Worm (Caenorhabditis elegans) whole organism, late embryonic: ENCODE measurements around the gene nhr-153.

Experiments used
- T23F11.4 ChIP-seq: fragments of 200-800 bp; sonication (Bioruptor generic); optimal IDR thresholded peaks from 2 replicates; lab custom pipeline; 2018; ENCODE audit warnings: mild to moderate bottlenecking, missing genetic modification characterization, missing compliant biosample characterization
- Y22D7AL.16 ChIP-seq: sonication (generic microtip); optimal IDR thresholded peaks from 2 replicates; lab custom pipeline; 2016; ENCODE audit warnings: missing genetic modification characterization, missing compliant biosample characterization
- ahr-1 ChIP-seq: sonication (generic microtip); optimal IDR thresholded peaks from 2 replicates; lab custom pipeline; 2016; ENCODE audit warnings: missing genetic modification characterization, missing compliant biosample characterization
- ama-1 ChIP-seq: fragments of 150-350 bp; optimal IDR thresholded peaks from 2 replicates; lab custom pipeline; 2014
- ceh-14 ChIP-seq: sonication (generic microtip); optimal IDR thresholded peaks from 2 replicates; lab custom pipeline; 2016; ENCODE audit warnings: missing genotype, missing genetic modification characterization, missing compliant biosample characterization
- ceh-2 ChIP-seq: sonication (generic microtip); optimal IDR thresholded peaks from 2 replicates; lab custom pipeline; 2016; ENCODE audit warnings: missing genotype, missing genetic modification characterization, missing compliant biosample characterization
- ceh-22 ChIP-seq: sonication (generic microtip); optimal IDR thresholded peaks from 2 replicates; lab custom pipeline; 2017; ENCODE audit warnings: missing biosample characterization, missing genetic modification characterization
- ceh-30 ChIP-seq: fragments of 150-350 bp; optimal IDR thresholded peaks from 2 replicates; lab custom pipeline; 2014; ENCODE audit warnings: missing biosample characterization, missing genetic modification characterization
- ceh-31 ChIP-seq: sonication (generic microtip); optimal IDR thresholded peaks from 2 replicates; lab custom pipeline; 2016; ENCODE audit warnings: missing genetic modification characterization, missing compliant biosample characterization
- ceh-34 ChIP-seq: sonication (generic microtip); optimal IDR thresholded peaks from 2 replicates; lab custom pipeline; 2016; ENCODE audit warnings: mild to moderate bottlenecking, missing genetic modification characterization, missing compliant biosample characterization
- ceh-48 ChIP-seq: sonication (generic microtip); optimal IDR thresholded peaks from 2 replicates; lab custom pipeline; 2016; ENCODE audit warnings: missing genetic modification characterization, inconsistent platforms, missing compliant biosample characterization
- ceh-6 ChIP-seq: fragments of 200-800 bp; sonication (Bioruptor generic); optimal IDR thresholded peaks from 2 replicates; lab custom pipeline; 2018; ENCODE audit warnings: mild to moderate bottlenecking, missing genetic modification characterization, missing compliant biosample characterization
- che-1 ChIP-seq: sonication (generic microtip); optimal IDR thresholded peaks from 2 replicates; lab custom pipeline; 2016; ENCODE audit warnings: mild to moderate bottlenecking, missing genetic modification characterization, missing compliant biosample characterization
- dve-1 ChIP-seq: sonication (generic microtip); optimal IDR thresholded peaks from 2 replicates; lab custom pipeline; 2017; ENCODE audit warnings: antibody characterized with exemption, mild to moderate bottlenecking, missing genetic modification characterization, missing compliant biosample characterization
- elt-2 ChIP-seq: sonication (generic microtip); optimal IDR thresholded peaks from 2 replicates; lab custom pipeline; 2016; ENCODE audit warnings: missing genetic modification reagents, missing genetic modification characterization, missing compliant biosample characterization
- eyg-1 ChIP-seq: sonication (generic microtip); optimal IDR thresholded peaks from 2 replicates; lab custom pipeline; 2016; ENCODE audit warnings: missing genotype, missing genetic modification characterization, missing compliant biosample characterization
- fkh-6 ChIP-seq: sonication (generic microtip); optimal IDR thresholded peaks from 2 replicates; lab custom pipeline; 2016; ENCODE audit warnings: missing genetic modification characterization, missing compliant biosample characterization
- hlh-13 ChIP-seq: fragments of 200-800 bp; sonication (Bioruptor generic); optimal IDR thresholded peaks from 2 replicates; lab custom pipeline; 2018; ENCODE audit warnings: mild to moderate bottlenecking, missing genetic modification characterization, missing compliant biosample characterization
- hlh-30 ChIP-seq: sonication (generic microtip); optimal IDR thresholded peaks from 2 replicates; lab custom pipeline; 2017; ENCODE audit warnings: antibody characterized with exemption, missing genetic modification characterization, missing compliant biosample characterization; ENCODE audit not compliant: insufficient read depth
- lim-6 ChIP-seq: sonication (generic microtip); optimal IDR thresholded peaks from 2 replicates; lab custom pipeline; 2016; ENCODE audit warnings: missing genetic modification characterization, missing compliant biosample characterization
- npax-4 ChIP-seq: sonication (generic microtip); optimal IDR thresholded peaks from 2 replicates; lab custom pipeline; 2016; ENCODE audit warnings: missing genetic modification characterization, missing compliant biosample characterization
- pag-3 ChIP-seq: sonication (generic microtip); optimal IDR thresholded peaks from 2 replicates; lab custom pipeline; 2016; ENCODE audit warnings: missing compliant biosample characterization, missing genetic modification characterization, borderline replicate concordance
- pat-9 ChIP-seq: fragments of 200-800 bp; sonication (Bioruptor generic); optimal IDR thresholded peaks from 2 replicates; lab custom pipeline; 2018; ENCODE audit warnings: mild to moderate bottlenecking, missing genetic modification characterization, moderate library complexity, missing compliant biosample characterization
- pax-1 ChIP-seq: fragments of 150-350 bp; optimal IDR thresholded peaks from 2 replicates; lab custom pipeline; 2014; ENCODE audit warnings: missing biosample characterization, missing genetic modification characterization
- pha-4 ChIP-seq: fragments of 150-350 bp; optimal IDR thresholded peaks from 2 replicates; lab custom pipeline; 2018; ENCODE audit warnings: missing biosample characterization, missing genetic modification reagents, missing genetic modification characterization
- rnt-1 ChIP-seq: sonication (generic microtip); optimal IDR thresholded peaks from 2 replicates; lab custom pipeline; 2016; ENCODE audit warnings: missing genetic modification characterization, missing compliant biosample characterization
- sdc-2 ChIP-seq: sonication (generic microtip); optimal IDR thresholded peaks from 2 replicates; lab custom pipeline; 2016; ENCODE audit warnings: missing genotype, missing genetic modification characterization, missing compliant biosample characterization
- sox-2 ChIP-seq: fragments of 200-800 bp; sonication (Bioruptor generic); IDR thresholded peaks from 2 replicates; pipeline ENCODE4 v1.3.6; 2022; ENCODE audit warnings: missing genetic modification reagents, missing genetic modification characterization, missing compliant biosample characterization
- syd-9 ChIP-seq: sonication (generic microtip); optimal IDR thresholded peaks from 2 replicates; lab custom pipeline; 2016; ENCODE audit warnings: mild to moderate bottlenecking, missing genetic modification characterization, moderate library complexity, missing compliant biosample characterization
- tbx-2 ChIP-seq: sonication (generic microtip); optimal IDR thresholded peaks from 2 replicates; lab custom pipeline; 2016; ENCODE audit warnings: missing genetic modification characterization, missing compliant biosample characterization
- tbx-7 ChIP-seq: sonication (generic microtip); optimal IDR thresholded peaks from 2 replicates; lab custom pipeline; 2016; ENCODE audit warnings: missing genotype, missing genetic modification characterization, missing compliant biosample characterization
- ttx-3 ChIP-seq: sonication (generic microtip); optimal IDR thresholded peaks from 2 replicates; lab custom pipeline; 2016; ENCODE audit warnings: missing genetic modification reagents, missing genetic modification characterization, missing compliant biosample characterization
- unc-3 ChIP-seq, 2 experiments: fragments of 200-800 bp in 1 of 2; sonication (Bioruptor generic) in 1 of 2; sonication (generic microtip) in 1 of 2; conservative IDR thresholded peaks in 1 of 2; optimal IDR thresholded peaks in 1 of 2; 2 replicates each; pipeline versions ENCODE4 v1.3.6 to Lab custom; 2016 to 2022; ENCODE audit warnings: missing compliant biosample characterization in 2 of 2, missing genetic modification characterization in 2 of 2, missing genetic modification reagents in 1 of 2
- unc-55 ChIP-seq: sonication (generic microtip); optimal IDR thresholded peaks from 2 replicates; lab custom pipeline; 2017; ENCODE audit warnings: missing biosample characterization, missing genetic modification reagents, missing genetic modification characterization
- zip-5 ChIP-seq: sonication (generic microtip); optimal IDR thresholded peaks from 2 replicates; lab custom pipeline; 2016; ENCODE audit warnings: missing genetic modification characterization, missing compliant biosample characterization

The nhr-153 gene

DNA sequence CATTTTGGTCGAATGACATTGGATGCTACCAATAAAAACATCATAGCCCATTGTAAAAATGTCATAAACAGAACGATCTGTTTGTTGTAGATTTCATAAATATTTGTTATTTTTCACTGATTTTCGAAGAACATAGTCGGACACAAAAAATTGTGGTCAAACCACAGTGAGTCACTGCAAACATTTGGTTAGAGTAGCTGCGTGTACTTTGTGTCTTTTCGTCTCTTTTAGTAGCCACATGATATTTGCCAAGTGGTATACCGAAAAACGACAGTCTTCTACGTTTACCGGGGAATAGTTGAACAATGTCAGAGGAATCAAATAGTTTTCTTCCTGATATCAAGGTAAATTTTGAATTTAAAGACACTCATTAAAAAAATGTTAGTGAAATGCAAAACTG is 12.3 kb upstream of the nhr-153 start, which contains the start of gene nhr-206:
Gene nhr-206, plus strand, starts transcription at position 248 of the 400 bp plus-strand sequence.
- TF ChIP-seq che-1 (tag; lab: Kevin White, UChicago) = no peak
- TF ChIP-seq syd-9 = no peak
- TF ChIP-seq pha-4 (tag; lab: Kevin White, UChicago) = no peak
- TF ChIP-seq tbx-7 (tag; lab: Kevin White, UChicago) = no peak
- no peak for TF ChIP-seq eyg-1
- TF ChIP-seq sdc-2 (tag; lab: Kevin White, UChicago) = no peak
- TF ChIP-seq unc-55 = no peak
- no peak for TF ChIP-seq tbx-2 (tag; lab: Kevin White, UChicago)
- no peak for TF ChIP-seq ceh-22 (tag; lab: Kevin White, UChicago)
- TF ChIP-seq pat-9 (tag; lab: Kevin White, UChicago) = no peak
- TF ChIP-seq ceh-48 (tag; lab: Kevin White, UChicago) = no peak
- no peak for TF ChIP-seq rnt-1 (tag; lab: Kevin White, UChicago)
- TF ChIP-seq lim-6 = no peak
- no peak for TF ChIP-seq ceh-30 (tag; lab: Kevin White, UChicago)

DNA sequence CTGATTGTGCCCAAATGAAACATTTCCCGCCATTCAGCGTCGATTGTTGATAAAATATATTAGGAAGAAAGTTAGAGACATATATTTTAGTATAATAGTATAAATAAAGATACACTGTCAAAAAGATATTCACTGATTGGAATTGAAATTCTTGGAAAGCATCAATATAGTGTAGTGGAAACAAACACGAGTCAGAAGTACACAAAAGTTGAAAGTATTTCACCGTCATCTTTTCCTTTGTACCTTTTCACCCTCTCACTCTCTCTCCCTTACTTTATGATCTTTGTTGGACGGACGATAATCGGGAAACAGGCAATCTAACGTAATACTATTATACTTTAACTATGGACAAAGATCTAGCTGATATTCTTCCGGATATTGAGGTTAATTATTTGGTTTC is 10.0 kb upstream of the nhr-153 start, which contains the start of gene nhr-208:
Gene nhr-208, plus strand, starts transcription at position 288 of the 400 bp plus-strand sequence.
- TF ChIP-seq fkh-6 (tag; lab: Kevin White, UChicago) = no peak

DNA sequence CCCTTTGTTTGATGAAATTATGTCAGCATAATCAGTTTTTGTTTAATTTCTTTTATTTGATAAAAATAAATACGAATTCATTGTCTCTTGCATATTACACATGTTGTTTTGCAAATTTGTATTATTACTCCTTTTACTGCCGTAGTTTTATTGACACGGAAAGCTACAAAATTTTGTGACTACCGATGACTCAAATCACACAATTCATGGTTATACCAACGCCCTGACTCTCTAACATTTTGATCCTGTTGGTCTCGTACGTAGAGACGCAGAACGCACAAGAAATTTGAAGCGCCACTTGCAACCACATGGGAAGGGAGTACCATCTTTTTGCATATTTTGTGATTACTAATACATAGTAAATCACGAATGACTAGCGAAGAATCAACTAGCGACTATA is 8.2 kb upstream of the nhr-153 start, which contains the start of gene nhr-207:
Gene nhr-207, plus strand, starts transcription at position 282 of the 400 bp plus-strand sequence.
- TF ChIP-seq elt-2 (tag; lab: Kevin White, UChicago) (no peak), unc-3 (GFP tag; conservative IDR thresholded peaks at IDR 0.05; lab: Robert Waterston, UW) (no peak), unc-3 (tag; optimal IDR thresholded peaks at IDR 0.05; lab: Kevin White, UChicago) (no peak), dve-1 (tag; lab: Kevin White, UChicago) (no peak), pat-9 (tag; lab: Kevin White, UChicago) (no peak), npax-4 (tag; lab: Kevin White, UChicago) (no peak)

DNA sequence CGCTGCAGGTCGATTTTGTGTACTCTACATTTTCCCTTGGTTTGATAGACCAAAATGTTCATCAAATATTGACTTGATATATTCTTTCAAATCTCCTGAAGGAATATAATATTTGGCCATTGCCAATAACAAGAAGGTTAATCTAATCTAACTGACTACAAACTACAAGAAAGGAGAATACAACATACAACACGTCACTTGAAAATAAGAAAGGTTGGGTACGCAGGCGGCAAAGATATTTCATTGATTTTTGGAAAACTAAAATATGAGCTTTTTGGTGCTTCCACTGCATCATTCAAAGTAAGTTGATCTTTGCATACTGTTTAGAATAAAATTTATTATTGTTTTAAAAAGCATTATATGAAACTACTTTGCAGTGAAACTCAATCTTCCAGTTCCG is 5.9 kb upstream of the nhr-153 start, which contains the start of gene nhr-209:
Gene nhr-209, plus strand, starts transcription at position 27 of the 400 bp plus-strand sequence.
- TF ChIP-seq hlh-30 (tag; lab: Kevin White, UChicago) (no peak), ttx-3 (tag; lab: Kevin White, UChicago) (no peak), ceh-34 (tag; lab: Kevin White, UChicago) (no peak), pag-3 (tag; lab: Kevin White, UChicago) (no peak), zip-5 (tag; lab: Kevin White, UChicago) (no peak), hlh-13 (GFP tag; lab: Kevin White, UChicago) (no peak), ceh-14 (tag; lab: Kevin White, UChicago) (no peak), eyg-1 (no peak), che-1 (tag; lab: Kevin White, UChicago) (no peak), T23F11.4 (GFP tag; lab: Kevin White, UChicago) (no peak), ceh-6 (no peak)

DNA sequence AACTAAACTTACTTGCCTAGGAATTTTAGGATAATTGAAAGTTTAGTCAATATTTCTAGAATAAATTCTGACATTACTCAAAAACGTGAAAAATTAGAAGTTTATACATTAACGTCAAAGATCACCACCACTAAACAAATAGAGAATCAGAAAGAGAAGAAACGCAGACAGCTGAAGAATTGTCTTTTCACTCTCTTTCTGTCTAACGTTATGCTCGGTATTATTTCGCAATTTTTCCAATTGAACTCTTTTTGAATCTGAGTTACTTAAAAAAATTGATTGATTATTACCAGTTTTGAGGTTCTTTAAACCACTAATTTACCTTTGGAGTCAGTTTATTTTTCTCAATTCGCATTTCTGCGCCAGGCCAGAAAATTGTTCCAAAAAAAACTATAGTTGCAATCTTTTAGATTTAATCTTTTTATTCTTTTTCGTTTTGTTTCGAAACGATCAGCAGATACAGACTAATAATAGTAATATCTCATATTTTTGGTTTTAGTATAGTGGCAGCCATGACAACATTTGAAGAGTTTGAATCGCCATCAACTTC is 3.2 kb upstream of the nhr-153 start, which contains the start of gene nhr-154:
Gene nhr-154, plus strand, starts transcription at position 500 of the 550 bp plus-strand sequence.
- TF ChIP-seq elt-2 (tag; lab: Kevin White, UChicago) = no peak
- TF ChIP-seq pax-1 (tag; lab: Kevin White, UChicago) = no peak
- TF ChIP-seq ama-1 (lab: Kevin White, UChicago) = no peak
- TF ChIP-seq lim-6 = no peak
- no peak for TF ChIP-seq rnt-1 (tag; lab: Kevin White, UChicago)
- TF ChIP-seq ceh-31 (tag; lab: Kevin White, UChicago) = no peak
- no peak for TF ChIP-seq ceh-2 (tag; lab: Kevin White, UChicago)
- TF ChIP-seq unc-55 = no peak
- no peak for TF ChIP-seq npax-4 (tag; lab: Kevin White, UChicago)
- TF ChIP-seq fkh-6 (tag; lab: Kevin White, UChicago) = no peak
- TF ChIP-seq hlh-30 (tag; lab: Kevin White, UChicago) = no peak
- TF ChIP-seq Y22D7AL.16 (tag; lab: Kevin White, UChicago) = no peak
- TF ChIP-seq tbx-2 (tag; lab: Kevin White, UChicago) = no peak
- TF ChIP-seq ahr-1 (tag; lab: Kevin White, UChicago) = no peak
- TF ChIP-seq sox-2 = no peak
- no peak for TF ChIP-seq zip-5 (tag; lab: Kevin White, UChicago)
